Fruit fly (Drosophila melanogaster): ENCODE measurements around the gene CG8360.

The CG8360 gene

DNA sequence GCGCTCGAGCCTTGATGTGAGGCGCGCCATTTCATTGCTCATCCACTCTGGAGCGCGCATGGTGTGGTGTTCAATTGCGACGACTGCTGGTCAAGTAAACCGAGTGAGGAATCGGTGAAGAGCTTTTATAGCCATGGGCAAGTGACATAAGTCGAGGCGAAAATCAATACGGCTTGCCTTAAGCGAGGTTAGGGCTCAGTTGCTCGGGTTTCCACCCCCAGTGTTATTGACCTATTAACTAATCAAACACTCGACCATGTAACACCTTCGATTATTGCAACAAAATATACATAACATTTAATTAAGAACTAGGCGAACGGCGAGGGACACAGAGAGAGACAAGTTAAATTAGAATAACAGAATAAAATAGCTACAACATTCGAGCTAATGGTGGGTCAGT is 22.1 kb upstream of the CG8360 start, which contains the start of gene CG34134:
TSS of gene CG34134 (minus strand) at position 101 of the 400 bp plus-strand sequence.
- TF ChIP-seq fkh (GFP tag; optimal IDR thresholded peaks at IDR 0.05) (no peak), CG11762 (GFP tag; optimal IDR thresholded peaks at IDR 0.05; ENCODE audit: insufficient read depth) (no peak), Eip78C (GFP tag) (no peak), CG10631 (GFP tag; optimal IDR thresholded peaks at IDR 0.05) (no peak), Hr39 (GFP tag; optimal IDR thresholded peaks at IDR 0.05) (no peak), achi (GFP tag; optimal IDR thresholded peaks at IDR 0.05) (no peak)

DNA sequence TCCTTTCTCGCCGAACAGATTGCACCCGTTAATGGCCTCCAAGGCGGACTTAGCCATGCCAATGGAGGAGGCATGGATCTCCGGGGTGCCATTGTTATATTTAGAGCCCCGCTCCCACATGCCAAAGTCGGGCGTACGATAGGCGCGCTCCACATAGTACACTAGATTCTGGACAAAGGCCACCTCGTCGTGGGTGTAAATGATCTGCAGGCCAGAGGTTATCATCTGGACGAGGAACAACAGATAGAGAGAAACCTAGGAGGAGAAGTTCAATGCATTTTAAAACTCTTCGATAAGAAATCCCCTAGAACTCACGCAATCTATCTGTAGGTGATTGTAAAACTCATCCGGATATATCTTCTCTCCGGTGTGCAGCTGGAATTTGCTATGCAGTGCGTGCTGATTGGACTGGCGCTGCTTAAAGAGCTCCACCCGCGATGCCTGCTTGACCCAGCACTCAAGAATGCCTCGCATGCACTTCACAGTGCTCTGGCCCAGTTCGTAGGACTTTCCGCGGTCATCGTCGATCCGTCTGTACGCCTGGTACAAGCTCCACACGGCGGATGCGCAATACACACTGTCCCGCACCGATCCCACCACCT is 16.9 kb upstream of the CG8360 start:
- peak; percentile 99 for TF ChIP-seq svp (GFP tag)
- TF ChIP-seq topi (GFP tag; optimal IDR thresholded peaks at IDR 0.05), result no peak
- TF ChIP-seq Hr4 (GFP tag; optimal IDR thresholded peaks at IDR 0.05), result no peak
- TF ChIP-seq Blimp-1 (GFP tag; optimal IDR thresholded peaks at IDR 0.05), result no peak
- no peak for TF ChIP-seq CG11902 (GFP tag; optimal IDR thresholded peaks at IDR 0.05)

DNA sequence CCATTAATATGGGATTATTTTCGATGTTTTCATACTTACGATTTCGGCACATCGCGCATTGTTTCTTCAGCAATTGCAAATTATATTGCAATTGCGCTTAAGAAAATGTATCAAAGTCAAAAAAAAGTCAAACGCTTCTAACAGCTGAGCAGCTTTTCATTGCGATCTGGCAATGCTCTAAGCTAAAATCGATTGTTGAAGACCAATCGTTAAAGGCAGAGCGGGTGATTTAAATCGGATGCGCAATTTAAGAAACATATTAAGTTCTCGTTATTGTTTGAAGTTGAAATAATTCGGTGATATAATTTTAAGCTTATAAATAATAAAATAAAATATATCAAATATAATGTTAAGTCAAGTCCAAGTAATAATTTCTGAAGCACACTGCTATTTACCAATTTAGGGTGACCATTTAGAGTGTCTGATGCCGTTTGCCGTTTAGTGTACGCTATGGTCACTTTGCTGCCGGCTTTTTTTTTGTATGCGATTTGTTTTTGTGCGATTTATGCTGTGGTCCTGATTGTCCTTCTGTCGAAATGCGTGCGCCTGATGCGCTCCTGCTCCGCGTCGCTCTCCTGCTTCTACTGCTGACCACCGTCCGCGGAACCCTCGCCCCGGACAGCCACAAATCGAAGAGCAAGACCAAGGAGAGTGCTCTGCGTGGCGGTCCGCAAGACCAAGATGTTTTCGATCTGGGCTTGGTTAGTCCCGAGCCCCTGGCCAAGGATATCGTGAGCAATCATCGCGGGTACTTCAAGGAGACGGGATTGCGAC is 15.8 kb upstream of the CG8360 start, which contains the start of the genes CG8475 and CG8460:
TSS of gene CG8475 (minus strand) at position 162 of the 774 bp plus-strand sequence.
TSS of gene CG8460 (plus strand) at position 437 of the 774 bp plus-strand sequence.
- no peak for TF ChIP-seq lz (GFP tag; optimal IDR thresholded peaks at IDR 0.05)
- TF ChIP-seq CG10669 (GFP tag; optimal IDR thresholded peaks at IDR 0.05), result no peak
- no peak for TF ChIP-seq Eip93F (GFP tag; optimal IDR thresholded peaks at IDR 0.05)
- no peak for TF ChIP-seq fd59A (GFP tag; optimal IDR thresholded peaks at IDR 0.05)
- no peak for TF ChIP-seq CG16779 (tag; optimal IDR thresholded peaks at IDR 0.05)
- no peak for TF ChIP-seq pdm3 (GFP tag; optimal IDR thresholded peaks at IDR 0.05)
- TF ChIP-seq CG6854 (GFP tag; optimal IDR thresholded peaks at IDR 0.05), result no peak
- TF ChIP-seq eg (GFP tag; IDR thresholded peaks at IDR 0.05), result no peak
- no peak for TF ChIP-seq cyc (GFP tag; optimal IDR thresholded peaks at IDR 0.05)
- no peak for TF ChIP-seq Smox (GFP tag; optimal IDR thresholded peaks at IDR 0.05)

DNA sequence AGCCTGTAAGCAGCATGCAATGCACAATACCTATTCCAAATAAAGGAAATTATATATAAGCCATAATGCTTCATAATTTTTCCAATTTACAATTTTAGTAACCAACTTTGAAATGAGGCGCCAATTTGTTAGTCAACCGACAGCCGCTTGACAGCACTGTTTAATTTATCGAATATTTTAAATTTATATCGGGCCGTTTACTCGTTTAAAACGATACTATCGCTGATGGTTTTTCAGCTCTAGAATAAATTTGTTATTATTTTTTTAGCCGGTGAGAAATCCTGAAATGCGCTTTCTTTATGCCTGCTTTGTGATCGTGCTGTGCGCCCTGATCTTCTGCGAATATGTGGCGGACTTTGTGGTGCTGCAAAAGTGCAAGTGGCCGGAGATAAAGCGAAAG is 14.0 kb upstream of the CG8360 start, which contains the start of gene PGAP5:
TSS of gene PGAP5 (plus strand) at position 126 of the 400 bp plus-strand sequence.
- TF ChIP-seq eg (GFP tag; IDR thresholded peaks at IDR 0.05), result no peak
- no peak for TF ChIP-seq Lpt (GFP tag; optimal IDR thresholded peaks at IDR 0.05)
- no peak for TF ChIP-seq svp (GFP tag)
- peak; percentile 35 for TF ChIP-seq esn (GFP tag; optimal IDR thresholded peaks at IDR 0.05)
- TF ChIP-seq CG31627 (GFP tag; optimal IDR thresholded peaks at IDR 0.05), result peak; percentile 0
- no peak for TF ChIP-seq Blimp-1 (GFP tag; optimal IDR thresholded peaks at IDR 0.05)

DNA sequence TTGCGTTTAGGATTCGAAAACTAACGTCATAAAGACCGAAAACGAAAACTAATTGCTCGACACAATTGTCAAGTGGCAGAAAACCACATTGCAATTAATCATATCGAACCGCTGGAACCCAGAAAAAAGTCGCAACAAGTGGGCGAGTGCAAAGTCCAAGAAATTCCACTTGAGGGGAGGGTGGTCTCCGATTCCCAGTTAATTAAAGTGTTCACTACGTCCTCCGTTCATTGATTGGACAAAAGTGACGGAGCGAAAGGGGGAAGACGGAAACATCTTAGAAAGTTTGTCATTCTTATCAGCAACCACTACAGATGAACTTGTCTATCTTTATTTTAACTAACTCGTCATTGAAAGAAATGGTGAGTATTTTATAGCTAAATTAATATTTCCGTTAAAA is 10.2 kb upstream of the CG8360 start:
- no peak for TF ChIP-seq Sox14 (GFP tag; optimal IDR thresholded peaks at IDR 0.05)
- TF ChIP-seq Hr4 (GFP tag; optimal IDR thresholded peaks at IDR 0.05), result no peak
- TF ChIP-seq svp (GFP tag), result no peak
- TF ChIP-seq Hr39 (GFP tag; optimal IDR thresholded peaks at IDR 0.05), result no peak
- TF ChIP-seq Ets96B (tag; optimal IDR thresholded peaks at IDR 0.05), result no peak
- no peak for TF ChIP-seq CG6276 (GFP tag; optimal IDR thresholded peaks at IDR 0.05)
- no peak for TF ChIP-seq Lpt (GFP tag; optimal IDR thresholded peaks at IDR 0.05)
- TF ChIP-seq CG10669 (GFP tag; optimal IDR thresholded peaks at IDR 0.05), result no peak
- TF ChIP-seq lz (GFP tag; optimal IDR thresholded peaks at IDR 0.05), result no peak
- no peak for TF ChIP-seq CG8632 (GFP tag; optimal IDR thresholded peaks at IDR 0.05)
- TF ChIP-seq CG11294 (GFP tag; IDR thresholded peaks at IDR 0.05), result no peak

DNA sequence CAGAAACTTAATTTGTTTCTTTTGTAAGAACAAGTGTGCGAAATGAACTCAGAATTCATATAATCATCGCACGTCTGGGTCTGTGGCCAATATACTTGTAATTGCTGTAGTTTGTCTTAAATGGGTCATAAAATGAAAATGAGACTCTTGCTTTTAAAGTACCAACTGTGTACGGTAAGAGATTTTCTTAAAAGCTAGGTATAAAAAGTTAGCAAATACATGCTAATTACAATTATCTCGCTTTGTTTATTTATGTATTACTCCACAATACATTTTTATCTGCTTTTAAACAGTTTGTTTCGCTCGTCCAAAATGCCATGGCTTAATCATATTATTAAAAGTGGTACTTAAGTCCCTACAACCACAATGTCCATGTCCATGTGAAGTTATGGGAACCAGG is 9.0 kb upstream of the CG8360 start:
- TF ChIP-seq fkh (GFP tag; optimal IDR thresholded peaks at IDR 0.05), result peak; percentile 3
- no peak for TF ChIP-seq CG1621 (tag; optimal IDR thresholded peaks at IDR 0.05)

Data from whole organism, prepupa.